Fruit fly (Drosophila melanogaster) whole organism, embryonic: Measurements from ENCODE around the gene Atat.

Experiments
- Atf-2 ChIP-seq: fragments of 200-800 bp; sonication (Bioruptor generic); optimal IDR thresholded peaks from 2 replicates; lab custom pipeline; 2016; ENCODE audit warnings: missing biosample characterization, missing genetic modification characterization
- CG12219 ChIP-seq: fragments of 200-800 bp; sonication (Bioruptor generic); optimal IDR thresholded peaks from 3 replicates; lab custom pipeline; 2018; ENCODE audit warnings: missing biosample characterization, mild to moderate bottlenecking, missing genetic modification characterization
- CG12299 ChIP-seq: fragments of 200-800 bp; sonication (Bioruptor generic); optimal IDR thresholded peaks from 2 replicates; lab custom pipeline; 2018; ENCODE audit warnings: missing biosample characterization, mild to moderate bottlenecking, missing genetic modification characterization
- CG1233 ChIP-seq: fragments of 200-800 bp; sonication (Bioruptor generic); optimal IDR thresholded peaks from 4 replicates; lab custom pipeline; 2018; ENCODE audit warnings: missing biosample characterization, mild to moderate bottlenecking, missing genetic modification characterization
- CG13424 ChIP-seq: fragments of 200-800 bp; sonication (Bioruptor generic); optimal IDR thresholded peaks from 2 replicates; lab custom pipeline; 2019; ENCODE audit warnings: missing biosample characterization, mild to moderate bottlenecking, missing genetic modification characterization, moderate library complexity
- CG13624 ChIP-seq: fragments of 200-800 bp; sonication (Bioruptor generic); optimal IDR thresholded peaks from 2 replicates; lab custom pipeline; 2016; ENCODE audit warnings: missing biosample characterization, missing genetic modification characterization
- CG14965 ChIP-seq: fragments of 200-800 bp; sonication (Bioruptor generic); optimal IDR thresholded peaks from 2 replicates; lab custom pipeline; 2016; ENCODE audit warnings: missing biosample characterization, missing genetic modification characterization, borderline replicate concordance
- CG18764 ChIP-seq: fragments of 200-800 bp; sonication (Bioruptor generic); optimal IDR thresholded peaks from 3 replicates; lab custom pipeline; 2016; ENCODE audit warnings: missing biosample characterization, missing genetic modification characterization
- CG2712 ChIP-seq: fragments of 200-800 bp; optimal IDR thresholded peaks from 3 replicates; lab custom pipeline; 2019; ENCODE audit warnings: missing biosample characterization, mild to moderate bottlenecking, missing genetic modification characterization, moderate library complexity
- CG2889 ChIP-seq: fragments of 200-800 bp; sonication (Bioruptor generic); IDR thresholded peaks from 3 replicates; pipeline ENCODE4 v1.3.6; 2022; ENCODE audit warnings: missing biosample characterization, missing genetic modification characterization
- CG30020 ChIP-seq: fragments of 200-800 bp; optimal IDR thresholded peaks from 2 replicates; lab custom pipeline; 2019; ENCODE audit warnings: missing biosample characterization, mild to moderate bottlenecking, missing genetic modification characterization, moderate library complexity
- CG3065 ChIP-seq: fragments of 200-800 bp; sonication (Bioruptor generic); optimal IDR thresholded peaks from 2 replicates; lab custom pipeline; 2016; ENCODE audit warnings: missing biosample characterization, missing genetic modification characterization
- CG31365 ChIP-seq: fragments of 200-800 bp; sonication (Bioruptor generic); optimal IDR thresholded peaks from 2 replicates; lab custom pipeline; 2018; ENCODE audit warnings: missing biosample characterization, mild to moderate bottlenecking, missing genetic modification characterization
- CG32532 ChIP-seq: fragments of 200-800 bp; sonication (Bioruptor generic); IDR thresholded peaks from 2 replicates; pipeline ENCODE4 v1.3.6; 2022; ENCODE audit warnings: missing biosample characterization, missing genetic modification characterization
- CG32772 ChIP-seq: fragments of 200-800 bp; sonication (Bioruptor generic); IDR thresholded peaks from 2 replicates; pipeline ENCODE4 v1.3.6; 2022; ENCODE audit warnings: missing biosample characterization, missing genetic modification characterization
- CG4282 ChIP-seq: fragments of 200-800 bp; sonication (Bioruptor generic); optimal IDR thresholded peaks from 2 replicates; lab custom pipeline; 2016; ENCODE audit warnings: missing biosample characterization, missing genetic modification characterization
- CG6175 ChIP-seq: fragments of 200-800 bp; sonication (Bioruptor generic); IDR thresholded peaks from 3 replicates; pipeline ENCODE4 v1.3.6; 2022; ENCODE audit warnings: missing biosample characterization, missing genetic modification characterization
- CG6254 ChIP-seq: fragments of 200-800 bp; sonication (Bioruptor generic); optimal IDR thresholded peaks from 3 replicates; lab custom pipeline; 2017; ENCODE audit warnings: mild to moderate bottlenecking, missing biosample characterization, missing genetic modification reagents, missing genetic modification characterization
- CG7271 ChIP-seq: fragments of 200-800 bp; sonication (Bioruptor generic); optimal IDR thresholded peaks from 2 replicates; lab custom pipeline; 2018; ENCODE audit warnings: missing biosample characterization, mild to moderate bottlenecking, missing genetic modification characterization, moderate library complexity
- CG7786 ChIP-seq: fragments of 200-800 bp; sonication (Bioruptor generic); optimal IDR thresholded peaks from 2 replicates; lab custom pipeline; 2016; ENCODE audit warnings: missing biosample characterization, missing genetic modification characterization
- CG7839 ChIP-seq: fragments of 200-800 bp; sonication (Bioruptor generic); optimal IDR thresholded peaks from 3 replicates; lab custom pipeline; 2018; ENCODE audit warnings: missing biosample characterization, mild to moderate bottlenecking, missing genetic modification characterization, moderate library complexity
- CG8359 ChIP-seq: fragments of 200-800 bp; sonication (Bioruptor generic); optimal IDR thresholded peaks from 2 replicates; lab custom pipeline; 2017; ENCODE audit warnings: missing biosample characterization, mild to moderate bottlenecking, missing genetic modification characterization, borderline replicate concordance
- CrebB ChIP-seq: fragments of 200-800 bp; sonication (Bioruptor generic); optimal IDR thresholded peaks from 3 replicates; lab custom pipeline; 2018; ENCODE audit warnings: missing biosample characterization, mild to moderate bottlenecking, missing genetic modification characterization
- Doc2 ChIP-seq: fragments of 200-800 bp; sonication (Bioruptor generic); IDR thresholded peaks from 2 replicates; pipeline ENCODE4 v1.3.6; 2022; ENCODE audit warnings: missing biosample characterization, missing genetic modification characterization
- ERR ChIP-seq: fragments of 200-800 bp; sonication (Bioruptor generic); optimal IDR thresholded peaks from 2 replicates; lab custom pipeline; 2016; ENCODE audit warnings: missing biosample characterization, missing genetic modification characterization
- Elba2 ChIP-seq: fragments of 200-800 bp; sonication (Bioruptor generic); optimal IDR thresholded peaks from 3 replicates; lab custom pipeline; 2016; ENCODE audit warnings: missing biosample characterization, missing genetic modification characterization
- Ets97D ChIP-seq: fragments of 200-800 bp; sonication (Bioruptor generic); optimal IDR thresholded peaks from 3 replicates; lab custom pipeline; 2016; ENCODE audit warnings: missing biosample characterization, missing genetic modification characterization
- Fer1 ChIP-seq: fragments of 200-800 bp; sonication (Bioruptor generic); optimal IDR thresholded peaks from 2 replicates; lab custom pipeline; 2017; ENCODE audit warnings: missing biosample characterization, mild to moderate bottlenecking, missing genetic modification characterization
- HHEX ChIP-seq: fragments of 200-800 bp; sonication (Bioruptor generic); optimal IDR thresholded peaks from 3 replicates; lab custom pipeline; 2017; ENCODE audit warnings: missing biosample characterization, mild to moderate bottlenecking, missing genetic modification characterization, missing genetic modification reagents
- Hand ChIP-seq: fragments of 200-800 bp; sonication (Bioruptor generic); optimal IDR thresholded peaks from 2 replicates; lab custom pipeline; 2017; ENCODE audit warnings: mild to moderate bottlenecking, missing biosample characterization, missing genetic modification reagents, missing genetic modification characterization
- Hr78 ChIP-seq, 2 experiments: fragments of 200-800 bp in 1 of 2; fragments of >200 bp in 1 of 2; sonication (Bioruptor generic) in 1 of 2; optimal IDR thresholded peaks; 2 replicates each; lab custom pipeline; 2017 to 2019; ENCODE audit warnings: missing biosample characterization in 2 of 2, missing genetic modification characterization in 2 of 2, mild to moderate bottlenecking in 1 of 2, moderate library complexity in 1 of 2
- Lim3 ChIP-seq: fragments of 200-800 bp; sonication (Bioruptor generic); IDR thresholded peaks from 2 replicates; pipeline ENCODE4 v1.3.6; 2022; ENCODE audit warnings: missing biosample characterization, missing genetic modification characterization
- MESR4 ChIP-seq: fragments of 200-800 bp; sonication (Bioruptor generic); optimal IDR thresholded peaks from 2 replicates; lab custom pipeline; 2018; ENCODE audit warnings: missing biosample characterization, mild to moderate bottlenecking, missing genetic modification characterization, moderate library complexity
- Max ChIP-seq: fragments of 200-800 bp; sonication (Bioruptor generic); optimal IDR thresholded peaks from 2 replicates; lab custom pipeline; 2016; ENCODE audit warnings: missing biosample characterization, mild to moderate bottlenecking, missing genetic modification characterization
- ap ChIP-seq: fragments of 200-800 bp; sonication (Bioruptor generic); IDR thresholded peaks from 2 replicates; pipeline ENCODE4 v1.3.6; 2022; ENCODE audit warnings: missing biosample characterization, missing genetic modification characterization
- bcd ChIP-seq: fragments of 200-800 bp; sonication (Bioruptor generic); optimal IDR thresholded peaks from 2 replicates; lab custom pipeline; 2017; ENCODE audit warnings: missing biosample characterization, mild to moderate bottlenecking, missing genetic modification characterization
- dimm ChIP-seq: fragments of 200-800 bp; sonication (Bioruptor generic); IDR thresholded peaks from 2 replicates; pipeline ENCODE4 v1.3.6; 2022; ENCODE audit warnings: missing biosample characterization, missing genetic modification characterization
- gsb-n ChIP-seq: fragments of 200-800 bp; sonication (Bioruptor generic); optimal IDR thresholded peaks from 3 replicates; lab custom pipeline; 2018; ENCODE audit warnings: missing biosample characterization, mild to moderate bottlenecking, missing genetic modification characterization
- mirr ChIP-seq: fragments of 200-800 bp; sonication (Bioruptor generic); optimal IDR thresholded peaks from 3 replicates; lab custom pipeline; 2018; ENCODE audit warnings: missing biosample characterization, mild to moderate bottlenecking, missing genetic modification characterization
- nerfin-2 ChIP-seq: fragments of 200-800 bp; sonication (Bioruptor generic); IDR thresholded peaks from 2 replicates; pipeline ENCODE4 v1.3.6; 2022; ENCODE audit warnings: missing biosample characterization, missing genetic modification characterization; ENCODE audit not compliant: partially characterized antibody
- onecut ChIP-seq: fragments of 200-800 bp; sonication (Bioruptor generic); IDR thresholded peaks from 2 replicates; pipeline ENCODE4 v1.3.6; 2022; ENCODE audit warnings: missing biosample characterization, missing genetic modification characterization
- pb ChIP-seq: fragments of 200-800 bp; sonication (Bioruptor generic); optimal IDR thresholded peaks from 3 replicates; lab custom pipeline; 2016; ENCODE audit warnings: missing biosample characterization, missing genetic modification characterization
- pum ChIP-seq: fragments of 200-800 bp; sonication (Bioruptor generic); optimal IDR thresholded peaks from 2 replicates; lab custom pipeline; 2016; ENCODE audit warnings: missing biosample characterization, missing genetic modification characterization
- repo ChIP-seq: fragments of 200-800 bp; sonication (Bioruptor generic); optimal IDR thresholded peaks from 2 replicates; lab custom pipeline; 2016; ENCODE audit warnings: missing biosample characterization, missing genetic modification characterization
- run ChIP-seq: fragments of 200-800 bp; sonication (Bioruptor generic); optimal IDR thresholded peaks from 3 replicates; lab custom pipeline; 2018; ENCODE audit warnings: missing biosample characterization, mild to moderate bottlenecking, missing genetic modification characterization
- scrt ChIP-seq: fragments of 200-800 bp; sonication (Bioruptor generic); optimal IDR thresholded peaks from 2 replicates; lab custom pipeline; 2018; ENCODE audit warnings: missing biosample characterization, mild to moderate bottlenecking, missing genetic modification characterization, moderate library complexity
- sens ChIP-seq: fragments of 200-800 bp; sonication (Bioruptor generic); peaks from one replicate; lab custom pipeline; 2016; ENCODE audit warnings: missing biosample characterization, missing genetic modification characterization
- stwl ChIP-seq: fragments of 200-800 bp; sonication (Bioruptor generic); optimal IDR thresholded peaks from 3 replicates; lab custom pipeline; 2018; ENCODE audit warnings: missing biosample characterization, mild to moderate bottlenecking, missing genetic modification characterization, moderate library complexity
- wor ChIP-seq: fragments of 200-800 bp; sonication (Bioruptor generic); IDR thresholded peaks from 2 replicates; pipeline ENCODE4 v1.3.6; 2022; ENCODE audit warnings: missing biosample characterization, missing genetic modification characterization
- zfh2 ChIP-seq: fragments of 200-800 bp; sonication (Bioruptor generic); optimal IDR thresholded peaks from 2 replicates; lab custom pipeline; 2016; ENCODE audit warnings: missing biosample characterization, missing genetic modification characterization

The Atat gene

DNA sequence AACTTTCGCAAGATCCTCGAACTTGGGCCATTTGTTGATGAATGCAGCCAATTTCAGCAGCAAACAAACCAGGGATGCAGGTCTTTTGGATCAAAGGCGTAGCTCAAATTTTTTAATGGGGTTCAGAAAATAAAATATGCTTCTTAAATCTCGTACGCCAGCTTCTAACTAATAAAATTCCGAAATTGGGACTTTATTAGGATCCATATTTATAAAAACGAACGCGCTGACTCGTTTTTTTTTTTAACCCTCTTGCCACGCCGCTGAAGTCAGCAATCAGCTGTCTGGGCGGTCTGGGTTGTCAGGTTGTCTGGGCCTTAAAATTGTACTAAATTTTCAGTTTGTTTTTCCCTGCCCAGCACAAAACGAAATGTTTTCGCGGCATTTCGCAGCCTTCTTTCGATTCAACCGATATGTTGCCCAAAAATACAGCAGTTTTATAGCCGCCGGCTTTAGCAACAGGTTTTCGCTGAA lies 31.1 kb upstream of the Atat start, which contains the start of gene CG3437 (continued):
- TF ChIP-seq CG12299 (tag; lab: Kevin White, UChicago) (peak; percentile 97), CG6175 (peak; percentile 98), wor (GFP tag; lab: Robert Waterston, UW) (peak; percentile 97), CG14965 (GFP tag; lab: Kevin White, UChicago) (peak; percentile 82), CG3065 (GFP tag; lab: Kevin White, UChicago) (peak; percentile 97), stwl (peak; percentile 80), CG32772 (GFP tag; lab: Robert Waterston, UW) (peak; percentile 100), Atf-2 (GFP tag; lab: Kevin White, UChicago) (peak; percentile 98), gsb-n (peak; percentile 97), Ets97D (GFP tag; lab: Kevin White, UChicago) (peak; percentile 94), repo (GFP tag; lab: Kevin White, UChicago) (peak; percentile 98), ap (GFP tag; lab: Robert Waterston, UW) (peak; percentile 99), CG4282 (GFP tag; lab: Kevin White, UChicago) (peak; percentile 97), run (tag; lab: Kevin White, UChicago) (peak; percentile 94), Fer1 (GFP tag; lab: Kevin White, UChicago) (peak; percentile 99), Lim3 (peak; percentile 97), sens (GFP tag; lab: Kevin White, UChicago) (peak; percentile 100), bcd (GFP tag; lab: Kevin White, UChicago) (peak; percentile 99), CG1233 (peak; percentile 99), CG13624 (GFP tag; lab: Kevin White, UChicago) (peak; percentile 99), scrt (peak; percentile 97), Max (peak; percentile 97), nerfin-2 (GFP tag; lab: Robert Waterston, UW) (no peak), CG2712 (peak; percentile 96), CG7786 (peak; percentile 99), CG31365 (peak; percentile 93), CG6254 (GFP tag; lab: Kevin White, UChicago) (peak; percentile 96), Hand (peak; percentile 97), CG7271 (tag; lab: Kevin White, UChicago) (peak; percentile 98), Doc2 (GFP tag; lab: Robert Waterston, UW) (peak; percentile 98), zfh2 (peak; percentile 99), CG32532 (GFP tag; lab: Robert Waterston, UW) (peak; percentile 99), ERR (GFP tag; lab: Kevin White, UChicago) (peak; percentile 97), CG2889 (GFP tag; lab: Robert Waterston, UW) (peak; percentile 98), HHEX (GFP tag; lab: Kevin White, UChicago) (peak; percentile 99), mirr (GFP tag; lab: Kevin White, UChicago) (peak; percentile 99), pb (GFP tag; lab: Kevin White, UChicago) (peak; percentile 98), CG7839 (peak; percentile 99), CG18764 (GFP tag; lab: Kevin White, UChicago) (peak; percentile 97), CG30020 (tag; lab: Kevin White, UChicago) (peak; percentile 81), dimm (GFP tag; lab: Robert Waterston, UW) (peak; percentile 98), pum (GFP tag; lab: Kevin White, UChicago) (peak; percentile 99), onecut (peak; percentile 98), CG12219 (GFP tag; lab: Kevin White, UChicago) (peak; percentile 98), CG8359 (GFP tag; lab: Kevin White, UChicago) (peak; percentile 94), CG13424 (tag; lab: Kevin White, UChicago) (peak; percentile 99), CrebB (tag; lab: Kevin White, UChicago) (peak; percentile 98), Hr78 (GFP tag; optimal IDR thresholded peaks at IDR 0.05; lab: Kevin White, UChicago) (peak in 1 of 2 experiments; percentile 86), MESR4 (peak; percentile 84), Elba2 (GFP tag; lab: Kevin White, UChicago) (peak; percentile 53)
